Worm (Caenorhabditis elegans): ENCODE data around the gene nhr-237.

nhr-237 gene

ce11 chrV:1643886-1644285 lies 17.3 kb upstream of the nhr-237 start, which contains the start of gene alh-2:
Gene alh-2, plus strand, starts transcription at chrV:1644169.
- TF ChIP-seq ZK546.5 (tag; optimal IDR thresholded peaks at IDR 0.05) (no peak), aly-2 (tag; optimal IDR thresholded peaks at IDR 0.05) (no peak), unc-62 (GFP tag; optimal IDR thresholded peaks at IDR 0.05) (no peak), nhr-237 (tag; optimal IDR thresholded peaks at IDR 0.05) (no peak), lsy-2 (tag; optimal IDR thresholded peaks at IDR 0.05) (no peak), elt-3 (tag; optimal IDR thresholded peaks at IDR 0.05) (no peak), ztf-11 (tag; optimal IDR thresholded peaks at IDR 0.05) (no peak), unc-39 (tag; optimal IDR thresholded peaks at IDR 0.05) (no peak), lin-13 (GFP tag; optimal IDR thresholded peaks at IDR 0.05) (no peak), gmeb-1 (tag; optimal IDR thresholded peaks at IDR 0.05) (no peak), ama-1 (optimal IDR thresholded peaks at IDR 0.05) (no peak), blmp-1 (tag; optimal IDR thresholded peaks at IDR 0.05; ENCODE audit: insufficient read depth) (no peak), sma-9 (GFP tag; optimal IDR thresholded peaks at IDR 0.05) (no peak), sma-9 (tag; optimal IDR thresholded peaks at IDR 0.05) (no peak), crh-2 (tag; optimal IDR thresholded peaks at IDR 0.05) (no peak), ztf-4 (tag; optimal IDR thresholded peaks at IDR 0.05) (no peak), sma-3 (GFP tag; optimal IDR thresholded peaks at IDR 0.05) (no peak), ztf-1 (GFP tag; conservative IDR thresholded peaks at IDR 0.05) (no peak)

DNA sequence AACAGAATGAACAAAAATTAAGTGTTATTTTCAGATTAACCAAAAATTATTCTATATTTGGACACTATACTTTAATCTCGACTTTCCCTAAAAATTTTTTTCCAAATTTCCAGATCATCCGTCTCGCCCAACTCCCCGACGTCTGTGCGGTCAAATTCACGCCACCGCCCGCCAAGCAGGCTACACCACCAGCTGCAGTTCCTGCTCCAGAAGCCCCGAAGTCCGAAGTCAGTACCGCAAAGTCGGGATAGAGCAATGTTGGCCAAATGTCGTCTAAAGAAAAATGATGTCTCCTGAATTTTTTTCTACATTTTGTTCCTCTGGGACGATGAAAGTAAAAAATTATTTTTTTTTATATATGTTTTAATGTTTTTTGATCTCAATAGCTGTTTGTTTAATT lies 16.1 kb upstream of the nhr-237 start:
- no peak for TF ChIP-seq skn-1 (tag; optimal IDR thresholded peaks at IDR 0.05)
- no peak for TF ChIP-seq nhr-129 (tag; optimal IDR thresholded peaks at IDR 0.05)
- no peak for TF ChIP-seq nhr-237 (tag; optimal IDR thresholded peaks at IDR 0.05)
- no peak for TF ChIP-seq blmp-1 (tag; optimal IDR thresholded peaks at IDR 0.05; ENCODE audit: insufficient read depth)
- no peak for TF ChIP-seq nhr-21 (tag; optimal IDR thresholded peaks at IDR 0.05)
- TF ChIP-seq gmeb-1 (tag; optimal IDR thresholded peaks at IDR 0.05) = no peak
- TF ChIP-seq mdl-1 (tag; optimal IDR thresholded peaks at IDR 0.05) = no peak
- TF ChIP-seq sma-3 (GFP tag; optimal IDR thresholded peaks at IDR 0.05) = no peak
- no peak for TF ChIP-seq lsy-2 (tag; optimal IDR thresholded peaks at IDR 0.05)
- TF ChIP-seq lin-11 (tag; optimal IDR thresholded peaks at IDR 0.05) = no peak
- TF ChIP-seq lin-39 (tag; optimal IDR thresholded peaks at IDR 0.05) = no peak
- no peak for TF ChIP-seq sma-9 (GFP tag; optimal IDR thresholded peaks at IDR 0.05)
- no peak for TF ChIP-seq sma-9 (tag; optimal IDR thresholded peaks at IDR 0.05)
- TF ChIP-seq C34F6.9 (tag; optimal IDR thresholded peaks at IDR 0.05) = no peak

ce11 chrV:1642199-1642598 lies 15.6 kb upstream of the nhr-237 start, which contains the start of gene Y46H3D.1:
Gene Y46H3D.1, plus strand, starts transcription at chrV:1642499.
- TF ChIP-seq elt-3 (tag; optimal IDR thresholded peaks at IDR 0.05) (no peak), aly-2 (tag; optimal IDR thresholded peaks at IDR 0.05) (no peak), nhr-10 (tag; optimal IDR thresholded peaks at IDR 0.05) (no peak), nhr-6 (tag; optimal IDR thresholded peaks at IDR 0.05) (no peak), nhr-23 (tag; optimal IDR thresholded peaks at IDR 0.05) (no peak), elt-1 (tag; optimal IDR thresholded peaks at IDR 0.05) (no peak), alr-1 (tag; optimal IDR thresholded peaks at IDR 0.05) (no peak), peb-1 (tag; optimal IDR thresholded peaks at IDR 0.05) (no peak), snpc-4 (tag; optimal IDR thresholded peaks at IDR 0.05) (no peak), ztf-11 (tag; optimal IDR thresholded peaks at IDR 0.05) (no peak), nhr-21 (tag; optimal IDR thresholded peaks at IDR 0.05) (no peak), nhr-237 (tag; optimal IDR thresholded peaks at IDR 0.05) (no peak), blmp-1 (tag; optimal IDR thresholded peaks at IDR 0.05; ENCODE audit: insufficient read depth) (no peak)

DNA sequence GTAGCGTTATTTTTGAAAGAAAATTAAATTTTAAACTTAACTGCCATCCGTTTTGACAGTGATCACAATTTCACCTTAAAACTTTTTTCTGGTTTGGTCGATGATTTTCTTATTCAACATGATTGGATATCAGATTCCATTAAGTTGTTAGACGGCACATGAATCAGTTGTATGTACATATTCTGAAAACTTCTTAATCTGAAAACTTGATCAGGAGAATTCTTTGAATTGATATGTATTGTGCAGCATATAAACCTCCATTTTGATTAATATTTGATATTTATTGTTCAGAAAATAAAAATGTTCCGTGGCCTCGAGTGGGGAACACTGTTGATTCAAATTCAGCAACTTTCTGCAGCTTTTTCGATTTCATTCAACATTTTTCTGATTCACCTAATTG lies 13.4 kb upstream of the nhr-237 start, which contains the start of gene str-221:
Gene str-221, plus strand, starts transcription at position 301 of the 400 bp plus-strand sequence.
- no peak for TF ChIP-seq elt-1 (tag; optimal IDR thresholded peaks at IDR 0.05)
- no peak for TF ChIP-seq nhr-21 (tag; optimal IDR thresholded peaks at IDR 0.05)
- no peak for TF ChIP-seq ZK546.5 (tag; optimal IDR thresholded peaks at IDR 0.05)
- TF ChIP-seq peb-1 (tag; optimal IDR thresholded peaks at IDR 0.05) = no peak
- no peak for TF ChIP-seq ztf-4 (tag; optimal IDR thresholded peaks at IDR 0.05)
- TF ChIP-seq fos-1 (tag; optimal IDR thresholded peaks at IDR 0.05) = no peak
- TF ChIP-seq C34F6.9 (tag; optimal IDR thresholded peaks at IDR 0.05) = no peak
- TF ChIP-seq crh-2 (tag; optimal IDR thresholded peaks at IDR 0.05) = no peak
- no peak for TF ChIP-seq nhr-25 (tag; optimal IDR thresholded peaks at IDR 0.05)
- TF ChIP-seq snpc-4 (tag; optimal IDR thresholded peaks at IDR 0.05) = no peak
- no peak for TF ChIP-seq zag-1 (tag; optimal IDR thresholded peaks at IDR 0.05)
- TF ChIP-seq gmeb-1 (tag; optimal IDR thresholded peaks at IDR 0.05) = no peak
- no peak for TF ChIP-seq unc-39 (tag; optimal IDR thresholded peaks at IDR 0.05)
- TF ChIP-seq ceh-16 (tag; optimal IDR thresholded peaks at IDR 0.05) = no peak
- TF ChIP-seq R02D3.7 (tag; optimal IDR thresholded peaks at IDR 0.05) = no peak
- no peak for TF ChIP-seq aly-2 (tag; optimal IDR thresholded peaks at IDR 0.05)
- TF ChIP-seq mbf-1 (tag; optimal IDR thresholded peaks at IDR 0.05) = no peak
